Fruit fly (Drosophila melanogaster) whole organism, pupa: ENCODE data around the gene CG34034.

Experiments
- CG34367 ChIP-seq: fragments of 200-800 bp; sonication (Bioruptor generic); optimal IDR thresholded peaks from 2 replicates; lab custom pipeline; 2018; ENCODE audit warnings: missing biosample characterization, mild to moderate bottlenecking, missing genetic modification characterization
- CG8301 ChIP-seq: fragments of 200-800 bp; sonication (Bioruptor generic); optimal IDR thresholded peaks from 2 replicates; lab custom pipeline; 2018; ENCODE audit warnings: missing biosample characterization, mild to moderate bottlenecking, missing genetic modification characterization
- CG9948 ChIP-seq: fragments of 200-800 bp; sonication (Bioruptor generic); optimal IDR thresholded peaks from 2 replicates; lab custom pipeline; 2018; ENCODE audit warnings: missing biosample characterization, mild to moderate bottlenecking, missing genetic modification characterization, moderate library complexity
- EcR ChIP-seq: fragments of 200-800 bp; sonication (Bioruptor generic); optimal IDR thresholded peaks from 3 replicates; lab custom pipeline; 2019; ENCODE audit warnings: missing biosample characterization, missing genetic modification characterization, mild to moderate bottlenecking, moderate library complexity, missing genetic modification reagents
- Pif1A ChIP-seq: fragments of 200-800 bp; sonication (Bioruptor generic); optimal IDR thresholded peaks from 3 replicates; lab custom pipeline; 2016; ENCODE audit warnings: missing biosample characterization, missing genetic modification characterization
- Snoo ChIP-seq: fragments of 200-800 bp; sonication (Bioruptor generic); optimal IDR thresholded peaks from 3 replicates; lab custom pipeline; 2017; ENCODE audit warnings: missing biosample characterization, mild to moderate bottlenecking, missing genetic modification characterization, inconsistent platforms
- fd96Ca ChIP-seq: fragments of 200-800 bp; sonication (Bioruptor generic); IDR thresholded peaks from 3 replicates; pipeline ENCODE4 v1.3.6; 2022; ENCODE audit warnings: missing biosample characterization, missing genetic modification characterization

- TF ChIP-seq EcR (GFP tag; lab: Kevin White, UChicago) (no peak), CG9948 (tag; lab: Kevin White, UChicago) (no peak), Snoo (no peak), CG34367 (no peak), Pif1A (GFP tag; lab: Kevin White, UChicago) (no peak), CG8301 (no peak), fd96Ca (GFP tag; lab: Robert Waterston, UW) (no peak)
These were observed 19.4 kb downstream of the CG34034 start, which contains the start of gene CG31176 for dm6 chr3R:21719420-21719933.
